Worm (Caenorhabditis elegans) whole organism, early embryonic: ENCODE data around the gene F32D8.15.

Experiments used
- B0310.2 ChIP-seq: sonication (generic microtip); optimal IDR thresholded peaks from 2 replicates; lab custom pipeline; 2016; ENCODE audit warnings: mild to moderate bottlenecking, missing genetic modification characterization, missing compliant biosample characterization
- F13C5.2 ChIP-seq: sonication (generic microtip); optimal IDR thresholded peaks from 2 replicates; lab custom pipeline; 2017; ENCODE audit warnings: mild to moderate bottlenecking, missing genetic modification characterization, inconsistent platforms, missing compliant biosample characterization
- aly-1 ChIP-seq: sonication (generic microtip); optimal IDR thresholded peaks from 2 replicates; lab custom pipeline; 2016; ENCODE audit warnings: missing genetic modification characterization, missing compliant biosample characterization
- ama-1 ChIP-seq: fragments of 150-350 bp; optimal IDR thresholded peaks from 2 replicates; lab custom pipeline; 2014
- ceh-13 ChIP-seq: fragments of 200-800 bp; sonication (Bioruptor generic); optimal IDR thresholded peaks from 2 replicates; lab custom pipeline; 2018; ENCODE audit warnings: mild to moderate bottlenecking, missing genetic modification characterization, missing compliant biosample characterization
- ceh-36 ChIP-seq: sonication (generic microtip); optimal IDR thresholded peaks from 2 replicates; lab custom pipeline; 2016; ENCODE audit warnings: missing genetic modification characterization, inconsistent platforms, missing compliant biosample characterization
- ets-7 ChIP-seq: sonication (generic microtip); optimal IDR thresholded peaks from 2 replicates; lab custom pipeline; 2016; ENCODE audit warnings: missing genotype, missing genetic modification characterization, missing compliant biosample characterization
- flt-1 ChIP-seq: fragments of 200-800 bp; sonication (Bioruptor generic); IDR thresholded peaks from 2 replicates; pipeline ENCODE4 v1.3.6; 2022; ENCODE audit warnings: missing genetic modification characterization, missing compliant biosample characterization
- hmbx-1 ChIP-seq: sonication (generic microtip); optimal IDR thresholded peaks from 2 replicates; lab custom pipeline; 2016; ENCODE audit warnings: mild to moderate bottlenecking, missing genetic modification characterization, missing compliant biosample characterization
- hmg-4 ChIP-seq: fragments of 200-800 bp; sonication (Bioruptor generic); optimal IDR thresholded peaks from 2 replicates; lab custom pipeline; 2018; ENCODE audit warnings: mild to moderate bottlenecking, missing genetic modification characterization, missing compliant biosample characterization
- hnd-1 ChIP-seq: sonication (generic microtip); optimal IDR thresholded peaks from 2 replicates; lab custom pipeline; 2016; ENCODE audit warnings: missing genetic modification characterization, missing compliant biosample characterization
- pes-1 ChIP-seq: fragments of 200-800 bp; sonication (Bioruptor generic); IDR thresholded peaks from 2 replicates; pipeline ENCODE4 v1.3.6; 2022; ENCODE audit warnings: missing genetic modification reagents, missing genetic modification characterization, missing compliant biosample characterization
- scrt-1 ChIP-seq: fragments of 200-800 bp; sonication (Bioruptor generic); IDR thresholded peaks from 2 replicates; pipeline ENCODE4 v1.3.6; 2022; ENCODE audit warnings: missing genetic modification characterization, missing compliant biosample characterization
- sea-1 ChIP-seq: fragments of 200-800 bp; sonication (Bioruptor generic); conservative IDR thresholded peaks from 2 replicates; pipeline ENCODE4 v1.3.6; 2022; ENCODE audit warnings: missing genetic modification characterization, missing compliant biosample characterization
- tbx-11 ChIP-seq: fragments of 200-800 bp; sonication (Bioruptor generic); IDR thresholded peaks from 2 replicates; pipeline ENCODE4 v1.3.6; 2022; ENCODE audit warnings: missing genetic modification characterization, missing compliant biosample characterization
- tbx-37 ChIP-seq: fragments of 200-800 bp; sonication (Bioruptor generic); conservative IDR thresholded peaks from 2 replicates; pipeline ENCODE4 v1.3.6; 2022; ENCODE audit warnings: missing genetic modification reagents, missing genetic modification characterization, missing compliant biosample characterization
- tra-4 ChIP-seq: sonication (generic microtip); optimal IDR thresholded peaks from 2 replicates; lab custom pipeline; 2017; ENCODE audit warnings: missing genetic modification characterization, missing compliant biosample characterization

Gene F32D8.15

DNA sequence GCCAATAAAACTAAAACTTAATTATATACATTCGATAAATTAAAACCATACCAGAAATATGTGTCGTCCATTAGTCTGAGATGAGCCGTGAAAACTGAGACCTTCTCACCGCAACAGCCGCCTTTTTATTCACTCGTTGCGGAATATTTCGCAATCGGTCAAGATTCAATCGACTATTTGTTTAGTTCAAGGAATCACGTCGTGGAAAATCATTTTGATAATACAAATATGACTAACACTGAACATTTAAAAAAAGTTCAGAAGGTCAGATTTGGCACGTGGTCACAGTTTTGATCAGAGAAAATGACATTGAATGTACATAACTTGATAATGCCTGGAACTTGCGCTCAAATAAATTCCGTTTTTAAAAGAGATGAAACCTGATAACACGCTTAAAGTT lies 34.9 kb downstream of the F32D8.15 start, which contains the start of gene F17C11.11:
TSS of gene F17C11.11 (minus strand) at position 79 of the 400 bp plus-strand sequence.
- no peak for TF ChIP-seq tbx-37 (GFP tag; lab: Robert Waterston, UW)
- TF ChIP-seq sea-1 = no peak
- no peak for TF ChIP-seq B0310.2 (tag; lab: Kevin White, UChicago)
- no peak for TF ChIP-seq ets-7 (tag; lab: Kevin White, UChicago)

DNA sequence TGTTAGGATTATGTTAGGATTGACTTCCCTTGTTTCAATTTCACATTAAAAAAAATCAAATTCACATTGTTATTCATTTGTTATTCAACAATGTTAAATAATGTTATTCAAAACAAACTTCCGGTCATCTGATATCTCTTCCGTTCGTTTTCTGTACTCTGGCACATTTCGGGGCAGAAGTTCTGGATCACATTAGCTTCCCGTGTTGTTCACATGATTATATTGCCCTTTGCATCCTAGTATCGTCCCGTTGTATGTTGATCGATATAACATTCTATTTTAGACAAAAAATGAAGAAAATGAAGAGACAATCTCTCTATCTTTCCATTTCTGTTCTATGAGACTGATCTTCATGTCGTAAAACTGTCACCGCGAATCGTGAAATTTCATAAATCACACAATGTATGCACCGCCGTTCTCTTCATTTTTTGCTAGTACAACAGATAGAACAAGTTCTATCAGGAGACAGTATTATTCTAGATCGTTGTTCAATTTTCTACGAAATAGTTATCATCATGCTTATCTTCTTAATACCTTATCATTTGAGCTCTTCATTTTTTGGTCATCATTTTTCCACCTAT lies 36.2 kb downstream of the F32D8.15 start:
- TF ChIP-seq sea-1 (no peak), tbx-37 (GFP tag; lab: Robert Waterston, UW) (no peak)

DNA sequence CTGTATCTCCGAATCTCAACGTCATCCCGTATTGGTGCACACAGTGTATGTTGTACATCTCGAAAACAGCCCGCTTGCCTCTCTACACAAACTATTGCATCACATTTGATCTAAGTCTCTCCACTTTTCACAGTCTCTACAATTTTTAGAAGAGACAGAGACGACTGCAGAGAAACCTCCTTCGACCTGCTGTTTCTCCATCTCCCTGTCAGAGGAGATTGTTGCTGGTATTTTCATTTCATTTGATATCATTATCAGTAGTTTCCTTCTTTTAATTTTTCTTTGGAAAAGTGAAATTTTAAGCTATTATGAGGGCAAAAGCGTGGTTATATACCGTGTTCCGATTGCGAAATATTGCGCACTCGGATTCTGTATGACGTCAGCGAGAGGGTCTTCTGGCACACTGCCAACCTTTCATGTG lies 36.7 kb downstream of the F32D8.15 start:
- TF ChIP-seq hmg-4 = no peak
- no peak for TF ChIP-seq F13C5.2 (tag; lab: Kevin White, UChicago)
- TF ChIP-seq aly-1 (tag; lab: Kevin White, UChicago) = no peak
- TF ChIP-seq hnd-1 (tag; lab: Kevin White, UChicago) = no peak
- no peak for TF ChIP-seq hmbx-1
- no peak for TF ChIP-seq tbx-11 (GFP tag; lab: Robert Waterston, UW)
- no peak for TF ChIP-seq sea-1
- TF ChIP-seq pes-1 = no peak
- no peak for TF ChIP-seq tra-4
- no peak for TF ChIP-seq ets-7 (tag; lab: Kevin White, UChicago)
- no peak for TF ChIP-seq tbx-37 (GFP tag; lab: Robert Waterston, UW)
- no peak for TF ChIP-seq flt-1
- no peak for TF ChIP-seq B0310.2 (tag; lab: Kevin White, UChicago)
- TF ChIP-seq ceh-36 (tag; lab: Kevin White, UChicago) = no peak

DNA sequence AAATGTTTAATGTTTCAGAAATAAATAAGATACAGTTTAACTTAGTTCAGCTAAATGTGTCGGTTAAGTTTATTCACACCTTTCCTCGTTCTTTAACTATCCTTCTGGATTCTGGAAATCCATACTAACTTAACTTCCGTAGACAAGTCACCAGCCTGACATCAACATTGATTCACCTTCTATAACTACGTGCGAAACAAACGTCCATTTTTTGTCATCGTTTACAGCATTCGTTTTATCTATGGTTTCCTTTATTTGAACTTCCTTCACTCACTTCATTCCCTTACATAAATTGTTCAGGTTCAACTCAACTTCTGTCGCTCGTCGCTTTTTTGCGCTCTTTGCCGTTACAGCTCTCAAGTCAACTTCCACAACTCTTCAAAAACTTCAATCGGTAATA lies 37.3 kb downstream of the F32D8.15 start, which contains the start of gene F17C11.26:
TSS of gene F17C11.26 (plus strand) at position 301 of the 400 bp plus-strand sequence.
- TF ChIP-seq B0310.2 (tag; lab: Kevin White, UChicago) = no peak
- no peak for TF ChIP-seq tbx-37 (GFP tag; lab: Robert Waterston, UW)
- no peak for TF ChIP-seq hmbx-1
- TF ChIP-seq ama-1 (lab: Kevin White, UChicago) = no peak

DNA sequence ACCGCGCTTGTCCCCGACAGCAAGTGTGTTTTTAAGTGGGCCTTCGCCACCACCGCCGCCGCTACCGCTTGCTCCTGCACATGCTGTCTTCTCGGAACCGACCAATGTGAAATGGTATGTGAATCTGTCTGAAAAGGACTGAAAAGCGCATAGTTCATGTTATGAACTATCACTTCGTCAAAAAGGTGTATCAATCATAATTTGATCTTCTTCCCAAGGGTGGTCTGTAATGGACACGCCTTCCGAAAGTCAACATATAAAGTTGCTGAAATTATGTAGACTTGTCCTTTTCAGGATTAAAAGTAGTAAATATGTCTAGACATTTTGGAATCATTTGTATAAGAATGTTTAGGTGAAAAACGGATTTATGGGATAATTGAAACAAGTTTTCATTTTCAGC lies 38.3 kb downstream of the F32D8.15 start, which contains the start of gene zip-9:
TSS of gene zip-9 (plus strand) at position 301 of the 400 bp plus-strand sequence.
- TF ChIP-seq sea-1 = no peak
- TF ChIP-seq aly-1 (tag; lab: Kevin White, UChicago) = no peak
- TF ChIP-seq hmbx-1 = no peak
- TF ChIP-seq tbx-11 (GFP tag; lab: Robert Waterston, UW) = no peak
- no peak for TF ChIP-seq ama-1 (lab: Kevin White, UChicago)
- no peak for TF ChIP-seq ceh-36 (tag; lab: Kevin White, UChicago)
- no peak for TF ChIP-seq ceh-13 (GFP tag; lab: Kevin White, UChicago)
- TF ChIP-seq scrt-1 (GFP tag; lab: Robert Waterston, UW) = no peak
- TF ChIP-seq B0310.2 (tag; lab: Kevin White, UChicago) = no peak
- TF ChIP-seq hnd-1 (tag; lab: Kevin White, UChicago) = no peak
- TF ChIP-seq pes-1 = no peak
- TF ChIP-seq tra-4 = no peak
- TF ChIP-seq hmg-4 = no peak
- TF ChIP-seq flt-1 = no peak
- TF ChIP-seq tbx-37 (GFP tag; lab: Robert Waterston, UW) = no peak
- no peak for TF ChIP-seq ets-7 (tag; lab: Kevin White, UChicago)
- no peak for TF ChIP-seq F13C5.2 (tag; lab: Kevin White, UChicago)

DNA sequence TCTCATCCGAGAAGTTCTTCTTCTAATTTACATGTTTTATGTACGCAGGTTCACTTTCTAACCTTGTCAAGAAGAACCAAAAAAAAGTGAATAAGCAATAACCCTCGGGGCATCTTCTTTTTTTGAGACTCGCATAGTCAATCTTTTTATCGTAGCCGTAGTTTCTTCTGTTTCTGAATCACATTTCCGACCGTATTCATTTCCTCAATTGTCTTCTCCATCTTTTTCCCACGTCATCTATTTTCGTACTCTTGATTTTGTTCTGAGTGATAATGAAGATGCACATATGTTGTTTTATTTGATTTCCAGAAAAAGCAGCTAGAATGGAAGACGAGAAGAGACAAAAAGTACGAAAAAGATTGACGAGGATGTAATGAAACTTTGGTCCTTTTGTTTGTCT lies 41.1 kb downstream of the F32D8.15 start:
- TF ChIP-seq B0310.2 (tag; lab: Kevin White, UChicago) = no peak
- no peak for TF ChIP-seq ceh-36 (tag; lab: Kevin White, UChicago)
- TF ChIP-seq tbx-11 (GFP tag; lab: Robert Waterston, UW) = no peak
- no peak for TF ChIP-seq pes-1
- no peak for TF ChIP-seq ama-1 (lab: Kevin White, UChicago)
- no peak for TF ChIP-seq ceh-13 (GFP tag; lab: Kevin White, UChicago)
- TF ChIP-seq sea-1 = no peak
- no peak for TF ChIP-seq hmbx-1
- TF ChIP-seq F13C5.2 (tag; lab: Kevin White, UChicago) = no peak
- no peak for TF ChIP-seq tra-4
- no peak for TF ChIP-seq scrt-1 (GFP tag; lab: Robert Waterston, UW)
- TF ChIP-seq hnd-1 (tag; lab: Kevin White, UChicago) = no peak
- TF ChIP-seq flt-1 = no peak
- TF ChIP-seq ets-7 (tag; lab: Kevin White, UChicago) = no peak
- no peak for TF ChIP-seq aly-1 (tag; lab: Kevin White, UChicago)
- TF ChIP-seq tbx-37 (GFP tag; lab: Robert Waterston, UW) = no peak

DNA sequence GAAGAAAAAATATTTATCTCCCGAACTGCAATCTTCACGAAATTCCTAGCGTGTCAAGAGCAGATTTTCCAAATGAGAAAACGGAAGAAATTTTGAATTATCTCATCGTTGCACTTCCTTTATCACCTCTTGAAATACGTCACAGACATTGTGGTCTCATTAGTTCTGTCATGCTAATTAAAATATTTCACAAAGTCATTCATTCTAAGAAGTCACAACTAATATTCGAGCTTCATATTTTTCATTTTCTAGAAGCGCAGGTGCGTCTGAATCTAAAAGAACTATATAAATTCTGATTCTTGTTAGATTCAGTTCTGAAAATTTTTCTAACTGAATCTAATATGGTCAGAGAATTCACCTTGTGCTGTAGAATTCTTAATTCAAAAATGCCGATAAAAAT lies 43.4 kb downstream of the F32D8.15 start:
- TF ChIP-seq hnd-1 (tag; lab: Kevin White, UChicago) = no peak
- TF ChIP-seq ama-1 (lab: Kevin White, UChicago) = no peak
- no peak for TF ChIP-seq ceh-13 (GFP tag; lab: Kevin White, UChicago)

DNA sequence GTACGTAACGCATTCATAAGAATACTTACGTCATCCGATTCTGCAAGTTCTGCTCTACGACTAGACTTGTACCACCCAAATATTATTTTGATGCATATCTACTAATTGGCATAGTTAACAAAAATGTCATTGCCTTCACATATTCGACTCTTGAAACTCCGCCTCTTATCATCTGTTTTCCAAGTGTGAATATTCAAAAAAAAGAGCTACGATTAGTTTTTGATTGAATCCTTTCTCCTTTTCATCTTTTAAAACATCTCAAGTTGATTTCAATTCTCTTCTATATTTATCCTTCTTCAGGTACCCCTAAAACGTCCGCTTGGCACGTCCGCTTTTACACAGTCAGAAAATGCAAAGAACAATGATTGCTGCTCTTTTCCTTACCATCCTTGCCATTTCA lies 44.1 kb downstream of the F32D8.15 start, which contains the start of gene F17C11.2:
TSS of gene F17C11.2 (plus strand) at position 301 of the 400 bp plus-strand sequence.
- TF ChIP-seq ceh-13 (GFP tag; lab: Kevin White, UChicago) = no peak
- no peak for TF ChIP-seq scrt-1 (GFP tag; lab: Robert Waterston, UW)
- no peak for TF ChIP-seq hmg-4
- no peak for TF ChIP-seq pes-1
- no peak for TF ChIP-seq B0310.2 (tag; lab: Kevin White, UChicago)
- no peak for TF ChIP-seq tbx-11 (GFP tag; lab: Robert Waterston, UW)
- TF ChIP-seq aly-1 (tag; lab: Kevin White, UChicago) = no peak
- no peak for TF ChIP-seq sea-1
- TF ChIP-seq ama-1 (lab: Kevin White, UChicago) = no peak
- TF ChIP-seq hmbx-1 = no peak
- no peak for TF ChIP-seq tra-4
- no peak for TF ChIP-seq ets-7 (tag; lab: Kevin White, UChicago)
- TF ChIP-seq flt-1 = no peak
- no peak for TF ChIP-seq ceh-36 (tag; lab: Kevin White, UChicago)
- no peak for TF ChIP-seq tbx-37 (GFP tag; lab: Robert Waterston, UW)
- TF ChIP-seq hnd-1 (tag; lab: Kevin White, UChicago) = no peak
- TF ChIP-seq F13C5.2 (tag; lab: Kevin White, UChicago) = no peak
